Fruit fly (Drosophila melanogaster) whole organism, adult: ENCODE data around the gene CG15864.

Experiments
- CG11617 ChIP-seq: fragments of 200-800 bp; sonication (Bioruptor generic); optimal IDR thresholded peaks from 2 replicates; lab custom pipeline; 2017; ENCODE audit warnings: mild to moderate bottlenecking, missing biosample characterization, missing genetic modification reagents, missing genetic modification characterization
- CG14711 ChIP-seq: fragments of 200-800 bp; sonication (Bioruptor generic); optimal IDR thresholded peaks from 2 replicates; lab custom pipeline; 2018; ENCODE audit warnings: missing biosample characterization, mild to moderate bottlenecking, missing genetic modification characterization, moderate library complexity
- CG33017 ChIP-seq: fragments of 200-800 bp; sonication (Bioruptor generic); optimal IDR thresholded peaks from 2 replicates; lab custom pipeline; 2018; ENCODE audit warnings: missing biosample characterization, mild to moderate bottlenecking, missing genetic modification characterization, moderate library complexity
- ovo ChIP-seq: fragments of 200-800 bp; sonication (Bioruptor generic); optimal IDR thresholded peaks from 2 replicates; lab custom pipeline; 2016; ENCODE audit warnings: missing biosample characterization, missing genetic modification characterization

DNA sequence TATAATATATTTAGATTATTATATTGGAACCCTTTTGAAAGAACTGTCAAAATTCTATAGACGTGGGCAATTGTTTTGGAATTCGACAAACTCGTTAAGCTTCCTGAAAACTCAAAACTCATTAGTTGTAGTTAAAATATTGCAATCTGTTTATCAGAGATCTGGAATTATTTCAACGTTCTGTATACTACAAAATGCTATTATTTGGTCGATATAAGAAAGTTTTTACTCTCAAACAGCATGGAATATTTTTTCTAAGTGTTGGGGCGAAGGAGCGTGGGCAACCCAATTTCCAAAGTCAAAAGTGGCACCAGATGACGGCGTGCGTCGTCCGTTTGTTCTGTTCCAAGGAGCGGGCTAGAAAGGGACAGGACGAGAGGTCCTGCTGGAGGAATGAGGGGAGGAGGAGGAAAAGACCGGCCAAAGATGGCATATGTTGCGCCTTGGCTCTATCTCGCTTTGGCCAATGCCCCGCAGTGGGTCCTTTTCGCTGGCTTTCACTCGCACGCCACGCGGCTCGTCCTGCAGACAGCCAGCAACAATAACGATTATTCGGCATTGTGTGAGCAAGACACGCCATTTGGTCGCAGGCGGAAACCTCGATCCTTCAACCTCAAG, 37.6 kb downstream of the CG15864 start:
- TF ChIP-seq CG33017 (tag; lab: Kevin White, UChicago) (no peak), CG11617 (GFP tag; lab: Kevin White, UChicago) (no peak), CG14711 (no peak), ovo (GFP tag; lab: Kevin White, UChicago) (no peak)
